Fruit fly (Drosophila melanogaster) whole organism, embryonic: ENCODE results near the gene CG4017.

Experiments used
- Asciz ChIP-seq: fragments of 200-800 bp; sonication (Bioruptor generic); optimal IDR thresholded peaks from 2 replicates; lab custom pipeline; 2017; ENCODE audit warnings: missing biosample characterization, mild to moderate bottlenecking, missing genetic modification characterization, missing genetic modification reagents
- Awh ChIP-seq: fragments of 200-800 bp; sonication (Bioruptor generic); IDR thresholded peaks from 2 replicates; pipeline ENCODE4, ENCODE4 v1.3.6; 2022; ENCODE audit warnings: missing biosample characterization, missing genetic modification characterization
- Bgb ChIP-seq: fragments of 200-800 bp; sonication (Bioruptor generic); IDR thresholded peaks from 2 replicates; pipeline ENCODE4 v1.3.6; 2022; ENCODE audit warnings: missing biosample characterization, missing genetic modification characterization; ENCODE audit not compliant: partially characterized antibody
- Bteb2 ChIP-seq: fragments of 200-800 bp; sonication (Bioruptor generic); optimal IDR thresholded peaks from 2 replicates; lab custom pipeline; 2016; ENCODE audit warnings: missing biosample characterization, missing genetic modification characterization
- CG11560 ChIP-seq: fragments of 200-800 bp; sonication (Bioruptor generic); IDR thresholded peaks from 3 replicates; pipeline ENCODE4 v1.3.6; 2022; ENCODE audit warnings: missing biosample characterization, missing genetic modification characterization
- CG11696 ChIP-seq: fragments of 200-800 bp; sonication (Bioruptor generic); IDR thresholded peaks from 2 replicates; pipeline ENCODE4 v1.3.6; 2022; ENCODE audit warnings: missing biosample characterization, missing genetic modification characterization
- CG11723 ChIP-seq: fragments of 200-800 bp; sonication (Bioruptor generic); optimal IDR thresholded peaks from 2 replicates; lab custom pipeline; 2017; ENCODE audit warnings: missing biosample characterization, mild to moderate bottlenecking, missing genetic modification characterization
- CG12071 ChIP-seq: fragments of 200-800 bp; sonication (Bioruptor generic); optimal IDR thresholded peaks from 3 replicates; lab custom pipeline; 2018; ENCODE audit warnings: missing biosample characterization, mild to moderate bottlenecking, missing genetic modification characterization
- CG12104 ChIP-seq: fragments of 200-800 bp; sonication (Bioruptor generic); optimal IDR thresholded peaks from 3 replicates; lab custom pipeline; 2016; ENCODE audit warnings: missing biosample characterization, missing genetic modification characterization
- CG13894 ChIP-seq: fragments of 200-800 bp; sonication (Bioruptor generic); optimal IDR thresholded peaks from 3 replicates; lab custom pipeline; 2018; ENCODE audit warnings: missing biosample characterization, mild to moderate bottlenecking, missing genetic modification characterization, moderate library complexity
- CG17361 ChIP-seq: fragments of 200-800 bp; sonication (Bioruptor generic); IDR thresholded peaks from 3 replicates; pipeline ENCODE4 v1.3.6; 2022; ENCODE audit warnings: missing biosample characterization, missing genetic modification characterization
- CG17912 ChIP-seq: fragments of 200-800 bp; sonication (Bioruptor generic); optimal IDR thresholded peaks from 2 replicates; lab custom pipeline; 2018; ENCODE audit warnings: missing biosample characterization, mild to moderate bottlenecking, missing genetic modification characterization
- CG1792 ChIP-seq: fragments of 200-800 bp; sonication (Bioruptor generic); optimal IDR thresholded peaks from 2 replicates; lab custom pipeline; 2016; ENCODE audit warnings: missing biosample characterization, missing genetic modification characterization
- CG2202 ChIP-seq: fragments of 200-800 bp; sonication (Bioruptor generic); optimal IDR thresholded peaks from 2 replicates; lab custom pipeline; 2018; ENCODE audit warnings: missing biosample characterization, mild to moderate bottlenecking, missing genetic modification characterization
- CG2678 ChIP-seq: fragments of 200-800 bp; sonication (Bioruptor generic); optimal IDR thresholded peaks from 3 replicates; lab custom pipeline; 2019; ENCODE audit warnings: missing biosample characterization, mild to moderate bottlenecking, missing genetic modification characterization, moderate library complexity
- CG3281 ChIP-seq: fragments of 200-800 bp; sonication (Bioruptor generic); optimal IDR thresholded peaks from 3 replicates; lab custom pipeline; 2017; ENCODE audit warnings: missing biosample characterization, mild to moderate bottlenecking, missing genetic modification characterization
- CG34376 ChIP-seq: fragments of 200-800 bp; sonication (Bioruptor generic); optimal IDR thresholded peaks from 2 replicates; lab custom pipeline; 2018; ENCODE audit warnings: missing biosample characterization, mild to moderate bottlenecking, missing genetic modification characterization
- CG3847 ChIP-seq: fragments of 200-800 bp; sonication (Bioruptor generic); IDR thresholded peaks from 2 replicates; pipeline ENCODE4 v1.3.6; 2022; ENCODE audit warnings: missing biosample characterization, missing genetic modification characterization
- CG5245 ChIP-seq: fragments of 200-800 bp; sonication (Bioruptor generic); optimal IDR thresholded peaks from 3 replicates; lab custom pipeline; 2016; ENCODE audit warnings: missing biosample characterization, missing genetic modification characterization
- CG6654 ChIP-seq: fragments of 200-800 bp; sonication (Bioruptor generic); optimal IDR thresholded peaks from 2 replicates; lab custom pipeline; 2017; ENCODE audit warnings: missing biosample characterization, mild to moderate bottlenecking, missing genetic modification characterization
- CG7786 ChIP-seq: fragments of 200-800 bp; sonication (Bioruptor generic); optimal IDR thresholded peaks from 2 replicates; lab custom pipeline; 2016; ENCODE audit warnings: missing biosample characterization, missing genetic modification characterization
- CG7987 ChIP-seq: fragments of 200-800 bp; sonication (Bioruptor generic); optimal IDR thresholded peaks from 2 replicates; lab custom pipeline; 2018; ENCODE audit warnings: missing biosample characterization, mild to moderate bottlenecking, missing genetic modification characterization, moderate library complexity
- CG8359 ChIP-seq: fragments of 200-800 bp; sonication (Bioruptor generic); optimal IDR thresholded peaks from 2 replicates; lab custom pipeline; 2017; ENCODE audit warnings: missing biosample characterization, mild to moderate bottlenecking, missing genetic modification characterization, borderline replicate concordance
- CG8924 ChIP-seq: fragments of 200-800 bp; optimal IDR thresholded peaks from 3 replicates; lab custom pipeline; 2019; ENCODE audit warnings: missing biosample characterization, mild to moderate bottlenecking, missing genetic modification characterization, moderate library complexity
- Camta ChIP-seq: fragments of 200-800 bp; sonication (Bioruptor generic); optimal IDR thresholded peaks from 2 replicates; lab custom pipeline; 2016; ENCODE audit warnings: missing biosample characterization, missing genetic modification characterization
- ERR ChIP-seq: fragments of 200-800 bp; sonication (Bioruptor generic); optimal IDR thresholded peaks from 2 replicates; lab custom pipeline; 2016; ENCODE audit warnings: missing biosample characterization, missing genetic modification characterization
- Fer1 ChIP-seq: fragments of 200-800 bp; sonication (Bioruptor generic); optimal IDR thresholded peaks from 2 replicates; lab custom pipeline; 2017; ENCODE audit warnings: missing biosample characterization, mild to moderate bottlenecking, missing genetic modification characterization
- Hr78 ChIP-seq, 2 experiments: fragments of 200-800 bp in 1 of 2; fragments of >200 bp in 1 of 2; sonication (Bioruptor generic) in 1 of 2; optimal IDR thresholded peaks; 2 replicates each; lab custom pipeline; 2017 to 2019; ENCODE audit warnings: missing biosample characterization in 2 of 2, missing genetic modification characterization in 2 of 2, mild to moderate bottlenecking in 1 of 2, moderate library complexity in 1 of 2
- NC2β ChIP-seq: fragments of 200-800 bp; sonication (Bioruptor generic); optimal IDR thresholded peaks from 2 replicates; lab custom pipeline; 2016; ENCODE audit warnings: missing biosample characterization, missing genetic modification characterization
- aop ChIP-seq: fragments of 200-800 bp; sonication (Bioruptor generic); IDR thresholded peaks from 2 replicates; pipeline ENCODE4 v1.3.6; 2022; ENCODE audit warnings: missing biosample characterization, missing genetic modification characterization
- chn ChIP-seq: fragments of 200-800 bp; sonication (Bioruptor generic); optimal IDR thresholded peaks from 2 replicates; lab custom pipeline; 2016; ENCODE audit warnings: missing biosample characterization, missing genetic modification characterization
- crc ChIP-seq: fragments of 200-800 bp; sonication (Bioruptor generic); optimal IDR thresholded peaks from 2 replicates; lab custom pipeline; 2016; ENCODE audit warnings: missing biosample characterization, missing genetic modification characterization
- crp ChIP-seq, 2 experiments: fragments of 200-800 bp; sonication (Bioruptor generic); optimal IDR thresholded peaks; 2 replicates in 1 of 2; 3 replicates in 1 of 2; lab custom pipeline; 2017; ENCODE audit warnings: missing biosample characterization in 2 of 2, missing genetic modification characterization in 2 of 2, mild to moderate bottlenecking in 1 of 2, moderate library complexity in 1 of 2
- ems ChIP-seq: fragments of 200-800 bp; sonication (Bioruptor generic); optimal IDR thresholded peaks from 3 replicates; lab custom pipeline; 2016; ENCODE audit warnings: missing biosample characterization, missing genetic modification characterization
- exex ChIP-seq: fragments of 200-800 bp; sonication (Bioruptor generic); optimal IDR thresholded peaks from 4 replicates; lab custom pipeline; 2018; ENCODE audit warnings: missing biosample characterization, mild to moderate bottlenecking, missing genetic modification characterization, moderate library complexity
- fru ChIP-seq: fragments of >200 bp; optimal IDR thresholded peaks from 2 replicates; lab custom pipeline; 2017
- her ChIP-seq: fragments of 200-800 bp; sonication (Bioruptor generic); optimal IDR thresholded peaks from 2 replicates; lab custom pipeline; 2016; ENCODE audit warnings: missing biosample characterization, missing genetic modification characterization
- ind ChIP-seq: fragments of 200-800 bp; sonication (Bioruptor generic); optimal IDR thresholded peaks from 3 replicates; lab custom pipeline; 2016; ENCODE audit warnings: missing biosample characterization, missing genetic modification characterization
- inv ChIP-seq: fragments of 200-800 bp; sonication (Bioruptor generic); IDR thresholded peaks from 2 replicates; pipeline ENCODE4 v1.3.6; 2022; ENCODE audit warnings: missing biosample characterization, missing genetic modification characterization; ENCODE audit not compliant: partially characterized antibody
- lbe ChIP-seq: fragments of 200-800 bp; sonication (Bioruptor generic); optimal IDR thresholded peaks from 2 replicates; lab custom pipeline; 2016; ENCODE audit warnings: missing biosample characterization, mild to moderate bottlenecking, missing genetic modification characterization
- p53 ChIP-seq: fragments of 200-800 bp; sonication (Bioruptor generic); optimal IDR thresholded peaks from 2 replicates; lab custom pipeline; 2016; ENCODE audit warnings: missing biosample characterization, missing genetic modification characterization
- prd ChIP-seq, 3 experiments: fragments of >200 bp in 2 of 3; fragments of 200-800 bp in 1 of 3; sonication (Bioruptor generic) in 1 of 3; optimal IDR thresholded peaks in 2 of 3; IDR thresholded peaks in 1 of 3; 2 replicates in 2 of 3; 3 replicates in 1 of 3; pipeline versions ENCODE4 v1.3.6 to Lab custom; 2017 to 2022; ENCODE audit warnings: missing biosample characterization in 1 of 3, missing genetic modification characterization in 1 of 3
- psq ChIP-seq: fragments of 200-800 bp; sonication (Bioruptor generic); optimal IDR thresholded peaks from 2 replicates; lab custom pipeline; 2017; ENCODE audit warnings: missing biosample characterization, missing genetic modification characterization
- run ChIP-seq: fragments of 200-800 bp; sonication (Bioruptor generic); optimal IDR thresholded peaks from 3 replicates; lab custom pipeline; 2018; ENCODE audit warnings: missing biosample characterization, mild to moderate bottlenecking, missing genetic modification characterization
- seq ChIP-seq: fragments of 200-800 bp; sonication (Bioruptor generic); IDR thresholded peaks from 2 replicates; pipeline ENCODE4 v1.3.6; 2022; ENCODE audit warnings: missing biosample characterization, missing genetic modification characterization

The CG4017 gene

DNA sequence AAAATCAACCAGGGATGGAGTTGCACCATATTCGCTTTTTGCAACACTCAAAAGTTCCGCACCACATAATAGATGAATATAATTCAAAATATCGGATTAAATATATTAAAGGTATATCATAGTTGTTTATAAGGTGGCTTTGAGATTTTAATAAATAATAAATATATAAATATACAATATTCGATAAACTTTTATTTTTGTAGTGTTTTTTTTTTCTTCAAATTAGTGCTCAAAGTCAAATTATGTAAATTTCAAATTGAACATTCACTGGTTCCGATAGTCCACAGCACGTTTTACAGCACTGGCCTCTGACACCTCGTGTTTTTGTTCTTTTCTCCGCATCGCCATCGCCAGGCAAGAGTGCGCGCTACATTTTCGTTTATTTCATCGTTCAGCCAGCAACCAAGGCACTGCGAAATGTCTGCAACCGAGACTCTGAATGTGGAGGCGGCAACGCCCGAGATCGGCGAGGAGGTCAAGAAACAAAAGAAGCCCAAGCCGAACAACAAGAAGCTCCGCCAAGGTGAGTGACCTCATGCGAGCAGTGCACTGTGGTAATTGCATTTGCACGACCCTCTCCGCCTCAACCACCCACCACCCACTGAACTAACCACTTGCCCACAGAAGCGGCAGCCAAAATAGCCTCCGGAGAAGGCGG is 3.5 kb upstream of the CG4017 start, which contains the start of the genes Taf11 and und (continued):
- no peak for TF ChIP-seq CG8359
- TF ChIP-seq chn: no peak
- no peak for TF ChIP-seq aop (GFP tag; lab: Robert Waterston, UW)
- TF ChIP-seq CG11696: no peak
- no peak for TF ChIP-seq lbe (GFP tag; lab: Kevin White, UChicago)
- TF ChIP-seq ERR (GFP tag; lab: Kevin White, UChicago): no peak
- TF ChIP-seq NC2β (GFP tag; lab: Kevin White, UChicago): no peak
- no peak for TF ChIP-seq her (GFP tag; lab: Kevin White, UChicago)
- no peak for TF ChIP-seq prd (optimal IDR thresholded peaks at IDR 0.05; lab: Kevin White, UChicago)
- peak; percentile 44; the same call in 1 of the 3 replicates for TF ChIP-seq prd (GFP tag; IDR thresholded peaks at IDR 0.05; lab: Robert Waterston, UW)
- TF ChIP-seq p53: no peak
- no peak; the same call in 2 of the 3 replicates for TF ChIP-seq CG17361 (GFP tag; lab: Robert Waterston, UW)
- no peak for TF ChIP-seq CG6654 (GFP tag; lab: Kevin White, UChicago)
- no peak for TF ChIP-seq crc (GFP tag; lab: Kevin White, UChicago)
- no peak for TF ChIP-seq CG13894 (tag; lab: Kevin White, UChicago)
- TF ChIP-seq crp (GFP tag; optimal IDR thresholded peaks at IDR 0.05; lab: Kevin White, UChicago): no peak
- no peak for TF ChIP-seq CG11560
- TF ChIP-seq CG12104 (GFP tag; lab: Kevin White, UChicago): no peak
- TF ChIP-seq inv: peak; percentile 77
- TF ChIP-seq ind: peak; percentile 52
- peak; percentile 18 for TF ChIP-seq CG5245 (GFP tag; lab: Kevin White, UChicago)
- no peak for TF ChIP-seq CG8924 (tag; lab: Kevin White, UChicago)

DNA sequence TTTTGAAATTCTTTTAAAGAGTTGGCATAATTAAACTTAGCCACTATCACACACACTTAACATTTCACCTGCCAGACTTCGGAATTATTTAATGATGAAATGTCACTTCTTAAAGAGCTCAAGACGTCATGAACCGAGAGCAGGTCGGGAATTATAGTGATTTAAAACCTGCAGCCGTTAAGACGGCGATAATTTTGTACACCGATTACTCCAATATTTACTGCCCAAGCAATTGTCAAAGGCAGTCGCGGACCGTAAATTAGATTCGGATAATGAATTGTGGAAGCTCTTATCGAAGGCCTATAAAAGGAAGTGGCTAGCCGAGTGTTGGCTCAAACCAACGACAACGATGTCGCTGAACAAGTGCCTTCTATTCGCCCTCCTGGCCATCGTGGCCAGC is 1.9 kb downstream of the CG4017 start, which contains the start of gene CG17633:
TSS of gene CG17633 (plus strand) at position 326 of the 400 bp plus-strand sequence.
- TF ChIP-seq Hr78 (GFP tag; optimal IDR thresholded peaks at IDR 0.05; lab: Kevin White, UChicago): no peak
- no peak for TF ChIP-seq Bgb (GFP tag; lab: Robert Waterston, UW)
- peak; percentile 72 for TF ChIP-seq exex (tag; lab: Kevin White, UChicago)
- peak; percentile 12 for TF ChIP-seq CG34376 (GFP tag; lab: Kevin White, UChicago)
- TF ChIP-seq Camta: no peak
- no peak for TF ChIP-seq psq (GFP tag; lab: Kevin White, UChicago)

DNA sequence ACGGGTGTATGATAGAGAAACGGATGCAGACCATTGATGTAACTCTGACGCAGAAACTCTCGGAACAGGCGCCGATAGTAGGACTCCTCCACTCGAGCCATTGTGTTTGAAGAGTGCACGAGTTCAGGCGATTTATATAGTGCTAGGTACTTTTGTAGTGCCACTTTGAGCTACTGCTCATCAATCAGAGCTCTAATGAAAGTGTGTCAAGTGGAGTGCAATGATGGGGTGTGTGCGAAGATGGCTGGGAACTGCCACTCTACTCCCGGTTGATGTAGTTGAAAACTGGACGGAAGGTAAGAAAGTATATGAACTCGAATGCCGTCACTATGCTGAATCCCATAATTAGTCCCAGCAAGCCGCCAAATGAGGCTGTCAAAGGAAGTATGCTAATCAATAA is 4.0 kb downstream of the CG4017 start, which contains the start of gene ppk18:
TSS of gene ppk18 (minus strand) at position 101 of the 400 bp plus-strand sequence.
- TF ChIP-seq CG7786 (GFP tag; lab: Kevin White, UChicago) (no peak), Awh (GFP tag; lab: Robert Waterston, UW) (no peak), fru (lab: Kevin White, UChicago) (no peak), run (tag; lab: Kevin White, UChicago) (no peak), CG12071 (GFP tag; lab: Kevin White, UChicago) (no peak)

DNA sequence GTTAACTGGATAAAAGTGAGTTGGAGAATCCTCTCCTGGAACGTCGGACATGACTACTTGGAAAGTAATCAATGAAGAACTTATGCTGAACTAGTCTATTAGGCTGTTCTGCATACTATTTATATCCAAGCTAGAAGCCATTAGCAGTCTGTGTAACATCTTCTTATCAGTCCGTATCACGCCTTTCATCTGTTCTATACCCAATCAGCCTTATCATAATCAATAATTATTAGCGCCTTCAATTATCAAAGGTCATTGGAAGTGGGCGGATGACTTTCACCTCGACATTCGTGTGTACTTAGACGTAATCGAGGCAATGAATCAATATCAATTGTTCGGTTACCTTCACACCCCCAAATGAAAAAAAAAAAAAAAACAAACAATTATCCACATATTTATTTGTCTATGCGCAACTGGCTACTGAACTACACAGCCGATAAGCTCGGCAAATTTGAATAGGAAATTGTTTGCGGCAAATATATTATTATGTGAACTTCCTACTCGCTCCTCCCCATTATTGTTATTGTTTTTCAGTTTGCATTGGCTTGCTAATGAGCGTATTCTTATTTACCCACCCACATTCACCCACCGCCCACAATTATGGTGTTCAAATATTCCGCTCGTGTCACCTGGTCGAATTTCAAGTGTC is 8.2 kb downstream of the CG4017 start, which contains the start of the genes ppk11 and ppk16:
TSS of gene ppk11 (minus strand) at position 51 of the 649 bp plus-strand sequence.
TSS of gene ppk16 (minus strand) at position 51 of the 649 bp plus-strand sequence.
- TF ChIP-seq CG11723: no peak
- TF ChIP-seq CG2678 (tag; lab: Kevin White, UChicago): peak; percentile 60
- TF ChIP-seq Asciz (GFP tag; lab: Kevin White, UChicago): peak; percentile 55
- TF ChIP-seq CG17912 (GFP tag; lab: Kevin White, UChicago): no peak
- TF ChIP-seq seq (GFP tag; lab: Robert Waterston, UW): peak; percentile 24; the same call in 1 of the 2 replicates
- no peak for TF ChIP-seq Fer1 (GFP tag; lab: Kevin White, UChicago)
- peak; percentile 12 for TF ChIP-seq CG2202 (tag; lab: Kevin White, UChicago)
- TF ChIP-seq CG1792 (GFP tag; lab: Kevin White, UChicago): peak; percentile 37
- peak; percentile 14 for TF ChIP-seq Bteb2 (GFP tag; lab: Kevin White, UChicago)
- TF ChIP-seq CG7987 (GFP tag; lab: Kevin White, UChicago): peak; percentile 41
- no peak for TF ChIP-seq CG3847 (GFP tag; lab: Robert Waterston, UW)
- TF ChIP-seq CG3281 (GFP tag; lab: Kevin White, UChicago): peak; percentile 56
- peak; percentile 16 for TF ChIP-seq ems (GFP tag; lab: Kevin White, UChicago)
